Worm (Caenorhabditis elegans) whole organism, young adult: ENCODE data around the gene kbp-2.

Experiments used
- lag-1 ChIP-seq: fragments of 200-800 bp; sonication (Bioruptor generic); IDR thresholded peaks from 2 replicates; pipeline ENCODE4 v1.3.6; 2022; ENCODE audit warnings: missing genetic modification reagents, missing genetic modification characterization, missing compliant biosample characterization
- sea-2 ChIP-seq: fragments of 200-800 bp; sonication (Bioruptor generic); IDR thresholded peaks from 2 replicates; pipeline ENCODE4 v1.3.6; 2022; ENCODE audit warnings: missing genetic modification characterization, missing compliant biosample characterization
- zim-3 ChIP-seq: sonication (generic microtip); optimal IDR thresholded peaks from 2 replicates; lab custom pipeline; 2017; ENCODE audit warnings: mild to moderate bottlenecking, missing genetic modification characterization, moderate library complexity, missing compliant biosample characterization

DNA sequence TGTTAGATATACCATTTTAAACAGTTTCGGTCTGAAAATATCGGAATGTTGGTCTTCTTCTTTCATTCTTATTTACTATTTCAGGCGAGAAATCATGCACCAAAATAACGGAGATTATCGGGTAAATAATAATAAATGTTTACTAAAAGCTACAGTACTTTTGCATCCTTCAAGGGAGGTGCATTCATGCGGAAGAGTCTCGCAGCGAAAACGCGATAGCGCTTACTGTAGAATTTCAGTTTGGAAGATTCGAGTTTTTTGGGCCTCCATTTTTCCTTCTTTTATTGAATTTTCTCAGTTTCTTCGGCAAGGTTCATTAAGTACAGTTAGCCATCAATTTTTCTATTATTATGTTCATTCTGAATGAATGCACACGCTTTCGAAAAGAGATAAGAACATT is 47.6 kb downstream of the kbp-2 start, which contains the start of gene C35D10.7:
- TF ChIP-seq zim-3 (tag; lab: Kevin White, UChicago) = no peak
- no peak for TF ChIP-seq sea-2 (GFP tag; lab: Robert Waterston, UW)
- TF ChIP-seq lag-1 = no peak
